Fruit fly (Drosophila melanogaster) whole organism, embryonic: Measurements from ENCODE around the gene fend.
A peak's percentile ranks its signal among the peaks of the same experiment; 100 is the strongest.

ENCODE experiments used
- Bgb ChIP-seq: fragments of 200-800 bp; sonication (Bioruptor generic); IDR thresholded peaks from 2 replicates; pipeline ENCODE4 v1.3.6; 2022; ENCODE audit warnings: missing biosample characterization, missing genetic modification characterization; ENCODE audit not compliant: partially characterized antibody
- Blimp-1 ChIP-seq: fragments of 200-800 bp; sonication (Bioruptor generic); optimal IDR thresholded peaks from 3 replicates; lab custom pipeline; 2018; ENCODE audit warnings: missing biosample characterization, missing genetic modification characterization, mild to moderate bottlenecking, moderate library complexity, missing genetic modification reagents
- Bteb2 ChIP-seq: fragments of 200-800 bp; sonication (Bioruptor generic); optimal IDR thresholded peaks from 2 replicates; lab custom pipeline; 2016; ENCODE audit warnings: missing biosample characterization, missing genetic modification characterization
- CG13287 ChIP-seq: fragments of 200-800 bp; sonication (Bioruptor generic); IDR thresholded peaks from 2 replicates; pipeline ENCODE4 v1.3.6; 2022; ENCODE audit warnings: missing biosample characterization, missing genetic modification characterization; ENCODE audit not compliant: partially characterized antibody
- CG14667 ChIP-seq: fragments of 200-800 bp; sonication (Bioruptor generic); IDR thresholded peaks from 2 replicates; pipeline ENCODE4 v1.3.6; 2022; ENCODE audit warnings: missing biosample characterization, missing genetic modification characterization
- CG14860 ChIP-seq: fragments of 200-800 bp; sonication (Bioruptor generic); IDR thresholded peaks from 3 replicates; pipeline ENCODE4 v1.3.6; 2022; ENCODE audit warnings: missing biosample characterization, missing genetic modification characterization; ENCODE audit not compliant: partially characterized antibody
- CG15514 ChIP-seq: fragments of 200-800 bp; sonication (Bioruptor generic); optimal IDR thresholded peaks from 3 replicates; lab custom pipeline; 2017; ENCODE audit warnings: missing biosample characterization, missing genetic modification characterization, mild to moderate bottlenecking, moderate library complexity, missing genetic modification reagents
- CG17912 ChIP-seq: fragments of 200-800 bp; sonication (Bioruptor generic); optimal IDR thresholded peaks from 2 replicates; lab custom pipeline; 2018; ENCODE audit warnings: missing biosample characterization, mild to moderate bottlenecking, missing genetic modification characterization
- CG2129 ChIP-seq: fragments of 200-800 bp; sonication (Bioruptor generic); IDR thresholded peaks from 2 replicates; pipeline ENCODE4 v1.3.6; 2022; ENCODE audit warnings: missing biosample characterization, missing genetic modification characterization; ENCODE audit not compliant: partially characterized antibody
- CG34224 ChIP-seq: fragments of 200-800 bp; sonication (Bioruptor generic); IDR thresholded peaks from 3 replicates; pipeline ENCODE4 v1.3.6; 2022; ENCODE audit warnings: missing biosample characterization, missing genetic modification characterization; ENCODE audit not compliant: partially characterized antibody
- CG42726 ChIP-seq: fragments of 200-800 bp; sonication (Bioruptor generic); IDR thresholded peaks from 2 replicates; pipeline ENCODE4 v1.3.6; 2022; ENCODE audit warnings: missing biosample characterization, missing genetic modification characterization; ENCODE audit not compliant: partially characterized antibody
- CG6272 ChIP-seq: fragments of 200-800 bp; sonication (Bioruptor generic); IDR thresholded peaks from 2 replicates; pipeline ENCODE4 v1.3.6; 2022; ENCODE audit warnings: missing biosample characterization, missing genetic modification characterization
- CG7928 ChIP-seq: fragments of 200-800 bp; sonication (Bioruptor generic); optimal IDR thresholded peaks from 2 replicates; lab custom pipeline; 2017; ENCODE audit warnings: missing biosample characterization, mild to moderate bottlenecking, missing genetic modification characterization
- CG8359 ChIP-seq: fragments of 200-800 bp; sonication (Bioruptor generic); optimal IDR thresholded peaks from 2 replicates; lab custom pipeline; 2017; ENCODE audit warnings: missing biosample characterization, mild to moderate bottlenecking, missing genetic modification characterization, borderline replicate concordance
- CG9932 ChIP-seq: fragments of 200-800 bp; sonication (Bioruptor generic); IDR thresholded peaks from 2 replicates; pipeline ENCODE4 v1.3.6; 2022; ENCODE audit warnings: missing biosample characterization, missing genetic modification characterization
- Dll ChIP-seq: fragments of 200-800 bp; sonication (Bioruptor generic); IDR thresholded peaks from 4 replicates; pipeline ENCODE4 v1.3.6; 2022; ENCODE audit warnings: missing biosample characterization, missing genetic modification characterization; ENCODE audit not compliant: partially characterized antibody
- Doc3 ChIP-seq: fragments of 200-800 bp; sonication (Bioruptor generic); IDR thresholded peaks from 3 replicates; pipeline ENCODE4 v1.3.6; 2022; ENCODE audit warnings: missing biosample characterization, missing genetic modification characterization; ENCODE audit not compliant: partially characterized antibody
- Dp ChIP-seq: fragments of 200-800 bp; sonication (Bioruptor generic); optimal IDR thresholded peaks from 2 replicates; lab custom pipeline; 2018; ENCODE audit warnings: missing biosample characterization, mild to moderate bottlenecking, missing genetic modification characterization, moderate library complexity
- Dref ChIP-seq: fragments of 200-800 bp; sonication (Bioruptor generic); IDR thresholded peaks from 2 replicates; pipeline ENCODE4 v1.3.6; 2022; ENCODE audit warnings: missing biosample characterization, missing genetic modification characterization
- HLH4C ChIP-seq: fragments of 200-800 bp; sonication (Bioruptor generic); IDR thresholded peaks from 3 replicates; pipeline ENCODE4 v1.3.6; 2022; ENCODE audit warnings: missing biosample characterization, missing genetic modification characterization; ENCODE audit not compliant: partially characterized antibody
- HLH54F ChIP-seq: fragments of 200-800 bp; sonication (Bioruptor generic); optimal IDR thresholded peaks from 3 replicates; lab custom pipeline; 2016; ENCODE audit warnings: missing biosample characterization, missing genetic modification characterization
- MESR4 ChIP-seq: fragments of 200-800 bp; sonication (Bioruptor generic); optimal IDR thresholded peaks from 2 replicates; lab custom pipeline; 2018; ENCODE audit warnings: missing biosample characterization, mild to moderate bottlenecking, missing genetic modification characterization, moderate library complexity
- Med ChIP-seq: fragments of 200-800 bp; sonication (Bioruptor generic); peaks from one replicate; lab custom pipeline; 2016; ENCODE audit warnings: missing biosample characterization, missing genetic modification characterization, mild to moderate bottlenecking, inconsistent platforms, moderate library complexity
- Opbp ChIP-seq: fragments of 200-800 bp; sonication (Bioruptor generic); IDR thresholded peaks from 3 replicates; pipeline ENCODE4 v1.3.6; 2022; ENCODE audit warnings: missing biosample characterization, missing genetic modification characterization; ENCODE audit not compliant: partially characterized antibody
- Pdp1 ChIP-seq, 2 experiments: fragments of 200-800 bp; sonication (Bioruptor generic); optimal IDR thresholded peaks; 3 replicates each; lab custom pipeline; 2016; ENCODE audit warnings: missing biosample characterization in 2 of 2, missing genetic modification characterization in 2 of 2, mild to moderate bottlenecking in 1 of 2, moderate library complexity in 1 of 2
- Rx ChIP-seq: fragments of 200-800 bp; sonication (Bioruptor generic); IDR thresholded peaks from 2 replicates; pipeline ENCODE4 v1.3.6; 2022; ENCODE audit warnings: missing biosample characterization, missing genetic modification characterization
- Sry-δ ChIP-seq: fragments of 200-800 bp; sonication (Bioruptor generic); optimal IDR thresholded peaks from 2 replicates; lab custom pipeline; 2016; ENCODE audit warnings: missing biosample characterization, missing genetic modification characterization
- amos ChIP-seq: fragments of 200-800 bp; sonication (Bioruptor generic); IDR thresholded peaks from 2 replicates; pipeline ENCODE4 v1.3.6; 2022; ENCODE audit warnings: missing biosample characterization, missing genetic modification characterization; ENCODE audit not compliant: partially characterized antibody
- ase ChIP-seq: fragments of 200-800 bp; sonication (Bioruptor generic); IDR thresholded peaks from 3 replicates; pipeline ENCODE4 v1.3.6; 2022; ENCODE audit warnings: missing biosample characterization, missing genetic modification characterization
- ato ChIP-seq: fragments of 200-800 bp; sonication (Bioruptor generic); IDR thresholded peaks from 2 replicates; pipeline ENCODE4 v1.3.6; 2022; ENCODE audit warnings: missing biosample characterization, missing genetic modification characterization; ENCODE audit not compliant: partially characterized antibody
- chinmo ChIP-seq: fragments of 200-800 bp; sonication (Bioruptor generic); IDR thresholded peaks from 4 replicates; pipeline ENCODE4 v1.3.6; 2022; ENCODE audit warnings: missing biosample characterization, missing genetic modification characterization; ENCODE audit not compliant: partially characterized antibody
- dmrt99B ChIP-seq: fragments of 200-800 bp; sonication (Bioruptor generic); optimal IDR thresholded peaks from 2 replicates; lab custom pipeline; 2018; ENCODE audit warnings: missing biosample characterization, mild to moderate bottlenecking, missing genetic modification characterization, moderate library complexity
- gro ChIP-seq: fragments of 200-800 bp; sonication (Bioruptor generic); optimal IDR thresholded peaks from 2 replicates; lab custom pipeline; 2016; ENCODE audit warnings: missing biosample characterization, missing genetic modification characterization
- gsb ChIP-seq: fragments of 200-800 bp; sonication (Bioruptor generic); IDR thresholded peaks from 2 replicates; pipeline ENCODE4 v1.3.6; 2022; ENCODE audit warnings: missing biosample characterization, missing genetic modification characterization
- inv ChIP-seq: fragments of 200-800 bp; sonication (Bioruptor generic); IDR thresholded peaks from 2 replicates; pipeline ENCODE4 v1.3.6; 2022; ENCODE audit warnings: missing biosample characterization, missing genetic modification characterization; ENCODE audit not compliant: partially characterized antibody
- kah ChIP-seq: fragments of 200-800 bp; sonication (Bioruptor generic); optimal IDR thresholded peaks from 2 replicates; lab custom pipeline; 2018; ENCODE audit warnings: missing biosample characterization, mild to moderate bottlenecking, missing genetic modification characterization
- nerfin-2 ChIP-seq: fragments of 200-800 bp; sonication (Bioruptor generic); IDR thresholded peaks from 2 replicates; pipeline ENCODE4 v1.3.6; 2022; ENCODE audit warnings: missing biosample characterization, missing genetic modification characterization; ENCODE audit not compliant: partially characterized antibody
- nom ChIP-seq: fragments of 200-800 bp; sonication (Bioruptor generic); optimal IDR thresholded peaks from 2 replicates; lab custom pipeline; 2017; ENCODE audit warnings: missing biosample characterization, missing genetic modification characterization, mild to moderate bottlenecking, moderate library complexity, missing genetic modification reagents
- pita ChIP-seq: fragments of 200-800 bp; sonication (Bioruptor generic); optimal IDR thresholded peaks from 2 replicates; lab custom pipeline; 2017; ENCODE audit warnings: missing biosample characterization, mild to moderate bottlenecking, missing genetic modification characterization
- pzg ChIP-seq: fragments of 200-800 bp; sonication (Bioruptor generic); optimal IDR thresholded peaks from 3 replicates; lab custom pipeline; 2018; ENCODE audit warnings: missing biosample characterization, mild to moderate bottlenecking, missing genetic modification characterization, moderate library complexity
- sens ChIP-seq: fragments of 200-800 bp; sonication (Bioruptor generic); peaks from one replicate; lab custom pipeline; 2016; ENCODE audit warnings: missing biosample characterization, missing genetic modification characterization
- sisA ChIP-seq: fragments of 200-800 bp; sonication (Bioruptor generic); IDR thresholded peaks from 2 replicates; pipeline ENCODE4 v1.3.6; 2022; ENCODE audit warnings: missing biosample characterization, missing genetic modification characterization
- sna ChIP-seq: fragments of 200-800 bp; sonication (Bioruptor generic); IDR thresholded peaks from 2 replicates; pipeline ENCODE4 v1.3.6; 2022; ENCODE audit warnings: missing biosample characterization, missing genetic modification characterization; ENCODE audit not compliant: partially characterized antibody
- tgo ChIP-seq: fragments of 200-800 bp; sonication (Bioruptor generic); IDR thresholded peaks from 3 replicates; pipeline ENCODE4 v1.3.6; 2022; ENCODE audit warnings: missing biosample characterization, missing genetic modification characterization
- tna ChIP-seq: fragments of 200-800 bp; sonication (Bioruptor generic); IDR thresholded peaks from 2 replicates; pipeline ENCODE4 v1.3.6; 2022; ENCODE audit warnings: missing biosample characterization, missing genetic modification characterization; ENCODE audit not compliant: partially characterized antibody
- trem ChIP-seq: fragments of 200-800 bp; optimal IDR thresholded peaks from 3 replicates; lab custom pipeline; 2019; ENCODE audit warnings: missing biosample characterization, mild to moderate bottlenecking, missing genetic modification characterization, moderate library complexity
- unc-4 ChIP-seq: fragments of 200-800 bp; sonication (Bioruptor generic); IDR thresholded peaks from 2 replicates; pipeline ENCODE4 v1.3.6; 2022; ENCODE audit warnings: missing biosample characterization, missing genetic modification characterization; ENCODE audit not compliant: partially characterized antibody

Gene fend

DNA sequence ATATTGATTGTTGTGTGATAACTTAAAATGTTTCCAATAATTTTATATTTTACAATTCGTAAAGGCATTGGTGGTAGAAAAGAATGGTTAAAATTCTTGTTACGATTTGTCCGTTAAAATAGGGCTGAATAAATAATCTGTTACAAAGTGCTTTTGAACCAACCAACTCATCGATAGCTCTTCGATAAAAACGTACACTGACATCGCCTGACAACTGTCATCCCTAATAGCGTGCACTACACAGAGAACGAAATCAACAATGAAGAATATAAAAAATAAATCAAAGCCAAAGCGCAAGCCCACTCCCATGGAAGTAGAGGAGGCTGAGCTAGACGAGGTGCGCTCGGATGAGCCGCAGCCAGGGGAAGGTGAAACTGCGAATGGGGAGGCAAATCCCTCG lies 49.2 kb downstream of the fend start, which contains the start of gene CG32708 (continued):
- no peak for TF ChIP-seq dmrt99B (tag; lab: Kevin White, UChicago)
- peak; percentile 20 for TF ChIP-seq trem (tag; lab: Kevin White, UChicago)
- TF ChIP-seq gro (GFP tag; lab: Kevin White, UChicago) = peak; percentile 16
- TF ChIP-seq sens (GFP tag; lab: Kevin White, UChicago) = peak; percentile 80
- no peak for TF ChIP-seq Rx (GFP tag; lab: Robert Waterston, UW)
- TF ChIP-seq CG6272 (GFP tag; lab: Robert Waterston, UW) = no peak
- peak; percentile 48 for TF ChIP-seq ato (GFP tag; lab: Robert Waterston, UW)
- TF ChIP-seq Sry-δ (GFP tag; lab: Kevin White, UChicago) = peak; percentile 86
- TF ChIP-seq Blimp-1 = no peak
- TF ChIP-seq kah (GFP tag; lab: Kevin White, UChicago) = no peak
- peak; percentile 59 for TF ChIP-seq pzg (GFP tag; lab: Kevin White, UChicago)
- TF ChIP-seq sna (GFP tag; lab: Robert Waterston, UW) = peak; percentile 66
- no peak for TF ChIP-seq Bteb2 (GFP tag; lab: Kevin White, UChicago)
- no peak for TF ChIP-seq gsb (GFP tag; lab: Robert Waterston, UW)
- peak; percentile 72 for TF ChIP-seq HLH4C (GFP tag; lab: Robert Waterston, UW)
- peak; percentile 75 for TF ChIP-seq Bgb (GFP tag; lab: Robert Waterston, UW)
- TF ChIP-seq CG7928 (GFP tag; lab: Kevin White, UChicago) = peak; percentile 85
- TF ChIP-seq nom (GFP tag; lab: Kevin White, UChicago) = peak; percentile 16
- peak; percentile 76 for TF ChIP-seq amos
- TF ChIP-seq CG14860 (GFP tag; lab: Robert Waterston, UW) = peak; percentile 48; the same call in 2 of the 3 replicates
- 0 out of 3 replicates have a peak, but pooled peaks have one; percentile 7 for TF ChIP-seq ase (GFP tag; lab: Robert Waterston, UW)
- peak; percentile 32; the same call in 1 of the 2 replicates for TF ChIP-seq CG2129 (GFP tag; lab: Robert Waterston, UW)
- peak; percentile 75 for TF ChIP-seq Dll
- TF ChIP-seq pita (GFP tag; lab: Kevin White, UChicago) = no peak
- no peak for TF ChIP-seq tgo (GFP tag; lab: Robert Waterston, UW)
- peak; percentile 67; the same call in 2 of the 3 replicates for TF ChIP-seq Opbp (GFP tag; lab: Robert Waterston, UW)
- TF ChIP-seq inv (GFP tag; lab: Robert Waterston, UW) = peak; percentile 54
- no peak for TF ChIP-seq sisA (GFP tag; lab: Robert Waterston, UW)
- peak in 1 of 2 experiments; percentile 28 for TF ChIP-seq Pdp1 (GFP tag; optimal IDR thresholded peaks at IDR 0.05; lab: Kevin White, UChicago)
- peak; percentile 4 for TF ChIP-seq HLH54F (GFP tag; lab: Kevin White, UChicago)
- peak; percentile 4 for TF ChIP-seq MESR4 (GFP tag; lab: Kevin White, UChicago)
- TF ChIP-seq CG9932 (GFP tag; lab: Robert Waterston, UW) = peak; percentile 46; the same call in 1 of the 2 replicates
- TF ChIP-seq CG17912 (GFP tag; lab: Kevin White, UChicago) = no peak
- TF ChIP-seq Dref (GFP tag; lab: Robert Waterston, UW) = peak; percentile 85
- no peak for TF ChIP-seq CG8359 (GFP tag; lab: Kevin White, UChicago)
- no peak for TF ChIP-seq CG14667
- peak; percentile 83 for TF ChIP-seq CG13287 (GFP tag; lab: Robert Waterston, UW)
- peak; percentile 59; the same call in 1 of the 2 replicates for TF ChIP-seq nerfin-2
- TF ChIP-seq Doc3 (GFP tag; lab: Robert Waterston, UW) = peak; percentile 53; the same call in 2 of the 3 replicates
- TF ChIP-seq unc-4 (GFP tag; lab: Robert Waterston, UW) = peak; percentile 79
- peak; percentile 81 for TF ChIP-seq CG15514 (GFP tag; lab: Kevin White, UChicago)
- peak; percentile 39 for TF ChIP-seq Dp (GFP tag; lab: Kevin White, UChicago)
- peak; percentile 70 for TF ChIP-seq Med (GFP tag; lab: Kevin White, UChicago)
- TF ChIP-seq CG34224 = peak; percentile 74
- 0 out of 4 replicates have a peak, but pooled peaks have one; percentile 77 for TF ChIP-seq chinmo
- TF ChIP-seq CG42726 = peak; percentile 20; the same call in 1 of the 2 replicates
- 0 out of 2 replicates have a peak, but pooled peaks have one; percentile 48 for TF ChIP-seq tna (GFP tag; lab: Robert Waterston, UW)
